Worm (Caenorhabditis elegans): ENCODE measurements around the gene thn-6.

Gene thn-6

DNA sequence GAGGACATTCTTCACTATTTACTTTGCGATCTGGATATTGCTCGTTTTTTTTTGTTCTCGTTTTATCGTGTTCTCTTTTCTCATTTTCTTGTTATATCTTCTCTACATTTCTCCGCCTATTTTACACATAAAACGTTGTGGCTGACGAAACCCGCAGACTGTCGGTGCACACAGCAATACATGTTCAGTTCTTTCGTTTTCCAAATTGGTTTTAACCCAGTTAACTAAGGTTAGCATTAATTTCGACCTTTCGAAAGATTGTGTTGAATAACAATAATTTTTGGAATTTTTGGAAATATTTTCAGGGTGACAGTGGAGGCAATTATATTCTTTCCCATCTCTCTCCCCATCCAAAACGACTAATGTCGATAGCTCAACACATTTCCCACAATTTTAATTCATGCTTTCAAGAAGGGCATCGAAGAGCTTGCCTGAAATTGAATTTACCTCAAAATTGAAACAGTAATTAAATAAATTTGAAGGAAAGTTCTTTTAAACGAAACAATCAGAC lies 36.0 kb downstream of the thn-6 start:
- peak; percentile 70 for TF ChIP-seq ama-1 (optimal IDR thresholded peaks at IDR 0.05)
- TF ChIP-seq snpc-4 (tag; optimal IDR thresholded peaks at IDR 0.05): peak; percentile 15

DNA sequence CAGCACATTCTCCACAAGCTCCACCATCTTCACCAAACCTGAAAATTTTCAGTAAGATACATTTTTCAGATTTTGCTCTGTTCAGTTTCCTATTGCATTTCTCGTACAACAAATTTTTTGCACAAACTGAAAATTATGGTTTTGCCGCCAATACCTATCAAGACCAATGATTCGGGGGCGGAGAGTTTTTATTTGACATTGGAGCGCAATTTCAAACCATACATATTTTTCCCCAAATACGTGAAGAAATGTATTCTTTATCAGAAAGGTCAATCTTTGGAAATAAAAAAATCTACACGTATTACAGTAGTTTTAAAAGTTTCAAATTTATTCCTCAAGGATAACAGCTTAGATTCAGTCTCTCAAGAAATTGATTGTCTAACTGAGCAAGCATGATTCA lies 37.8 kb downstream of the thn-6 start, which contains the start of gene F36H12.5:
TSS of gene F36H12.5 (plus strand) at position 301 of the 400 bp plus-strand sequence.
- no peak for TF ChIP-seq lin-39 (tag; optimal IDR thresholded peaks at IDR 0.05)
- no peak for TF ChIP-seq nhr-77 (tag; optimal IDR thresholded peaks at IDR 0.05)
- TF ChIP-seq fkh-10 (GFP tag; optimal IDR thresholded peaks at IDR 0.05): no peak
- TF ChIP-seq aly-2 (tag; optimal IDR thresholded peaks at IDR 0.05): no peak
- TF ChIP-seq nfya-1 (tag; optimal IDR thresholded peaks at IDR 0.05; ENCODE audit: insufficient read depth): no peak

DNA sequence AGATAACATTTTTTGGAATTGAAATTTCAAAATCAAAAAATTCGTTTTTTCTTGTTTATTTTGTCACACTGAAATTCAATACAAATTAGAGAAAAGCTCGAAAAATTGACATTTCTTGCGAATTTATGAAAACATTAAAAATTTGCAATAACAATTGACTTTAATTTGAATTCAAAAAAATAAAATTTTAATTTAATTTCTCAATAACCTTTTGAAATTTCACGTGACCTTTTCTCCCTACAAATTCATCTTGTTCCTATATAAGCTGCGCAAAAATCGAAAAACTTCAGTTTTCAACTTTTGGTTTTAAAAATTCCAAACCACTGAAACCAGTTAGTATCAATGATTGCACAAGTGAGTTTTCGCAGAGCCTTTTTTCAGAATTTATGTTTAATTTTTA lies 40.1 kb downstream of the thn-6 start, which contains the start of gene F36H12.4:
TSS of gene F36H12.4 (plus strand) at position 301 of the 400 bp plus-strand sequence.
- TF ChIP-seq fkh-2 (tag; optimal IDR thresholded peaks at IDR 0.05) (no peak), elt-2 (tag; optimal IDR thresholded peaks at IDR 0.05) (no peak), nhr-23 (tag; optimal IDR thresholded peaks at IDR 0.05) (no peak), snpc-4 (tag; optimal IDR thresholded peaks at IDR 0.05) (no peak), ztf-4 (tag; optimal IDR thresholded peaks at IDR 0.05) (no peak), mml-1 (tag; optimal IDR thresholded peaks at IDR 0.05) (no peak), nhr-12 (tag; optimal IDR thresholded peaks at IDR 0.05) (no peak), ceh-9 (tag; optimal IDR thresholded peaks at IDR 0.05) (no peak), unc-62 (GFP tag; optimal IDR thresholded peaks at IDR 0.05) (no peak)

DNA sequence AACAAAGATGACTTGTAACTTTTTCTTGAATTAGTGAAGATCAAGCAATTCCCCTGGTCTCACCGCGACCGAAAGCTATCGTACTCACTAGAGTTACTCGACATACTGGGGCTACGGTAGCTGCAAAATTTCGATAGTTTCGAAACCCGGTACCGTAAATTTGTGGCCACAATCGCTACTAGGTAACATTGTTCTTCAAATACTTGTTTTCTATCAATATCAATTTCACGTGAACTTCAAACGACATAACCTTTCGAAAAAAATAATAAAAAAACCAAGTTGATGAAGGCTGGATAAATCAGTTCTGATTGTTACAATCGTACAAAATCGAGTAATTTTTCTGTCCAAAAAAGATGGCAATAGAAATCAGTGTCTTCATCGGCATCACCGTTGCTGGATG lies 43.8 kb downstream of the thn-6 start, which contains the start of gene F36H12.3:
TSS of gene F36H12.3 (plus strand) at position 301 of the 400 bp plus-strand sequence.
- TF ChIP-seq jun-1 (tag; optimal IDR thresholded peaks at IDR 0.05): no peak
- no peak for TF ChIP-seq nfya-1 (tag; optimal IDR thresholded peaks at IDR 0.05; ENCODE audit: insufficient read depth)
- TF ChIP-seq skn-1 (tag; optimal IDR thresholded peaks at IDR 0.05): no peak
- TF ChIP-seq zag-1 (tag; optimal IDR thresholded peaks at IDR 0.05): no peak
- TF ChIP-seq nhr-43 (tag; optimal IDR thresholded peaks at IDR 0.05; ENCODE audit: poor library complexity, severe bottlenecking): no peak

DNA sequence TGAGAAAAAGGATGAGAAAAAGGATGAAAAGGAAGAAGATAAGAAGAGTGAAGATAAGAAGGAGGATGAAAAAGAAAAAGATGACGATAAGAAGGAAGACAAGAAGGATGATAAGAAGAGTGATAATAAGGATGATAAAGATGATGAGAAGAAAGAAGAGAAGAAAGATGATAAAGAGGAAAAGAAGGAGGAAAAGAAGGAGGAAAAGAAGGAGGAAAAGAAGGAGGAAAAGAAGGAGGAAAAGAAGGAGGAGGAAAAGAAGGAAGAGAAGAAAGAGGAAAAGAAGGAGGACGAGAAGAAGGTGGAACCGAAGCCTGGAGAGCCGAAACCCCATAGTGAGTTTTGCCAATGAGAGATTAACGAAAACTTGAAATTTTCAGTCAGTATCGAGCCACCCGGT lies 44.7 kb downstream of the thn-6 start:
- no peak for TF ChIP-seq fos-1 (tag; optimal IDR thresholded peaks at IDR 0.05)
- no peak for TF ChIP-seq ceh-16 (tag; optimal IDR thresholded peaks at IDR 0.05)
- TF ChIP-seq elt-1 (tag; optimal IDR thresholded peaks at IDR 0.05): no peak
- no peak for TF ChIP-seq eor-1 (tag; optimal IDR thresholded peaks at IDR 0.05)

DNA sequence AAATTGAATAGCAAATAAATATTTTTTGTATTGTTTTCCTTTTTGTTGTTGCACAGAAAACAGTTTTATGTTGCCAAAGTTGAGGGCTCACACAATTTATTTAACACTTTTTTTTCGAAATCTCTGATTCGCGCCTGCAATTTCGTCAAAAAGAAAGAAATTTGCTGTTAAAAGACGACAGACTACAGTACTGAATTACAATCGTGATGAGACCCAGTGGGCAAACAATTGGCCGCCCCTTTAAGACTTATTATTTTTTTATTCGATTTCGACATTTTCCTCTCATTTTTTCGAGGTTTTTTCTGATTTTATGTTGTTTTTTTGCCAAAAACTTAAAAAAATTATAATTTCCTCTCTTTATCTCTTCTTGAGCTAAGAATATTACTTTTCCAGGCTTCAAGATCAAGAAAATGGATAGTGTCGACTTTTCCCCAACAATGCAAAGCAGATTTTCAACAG lies 45.4 kb downstream of the thn-6 start, which contains the start of gene slfl-4:
TSS of gene slfl-4 (plus strand) at position 409 of the 459 bp plus-strand sequence.
- TF ChIP-seq unc-39 (tag; optimal IDR thresholded peaks at IDR 0.05): no peak
- no peak for TF ChIP-seq hmg-11 (tag; optimal IDR thresholded peaks at IDR 0.05)
- no peak for TF ChIP-seq fkh-10 (GFP tag; optimal IDR thresholded peaks at IDR 0.05)
- TF ChIP-seq fkh-2 (tag; optimal IDR thresholded peaks at IDR 0.05): no peak
- no peak for TF ChIP-seq pqm-1 (tag; optimal IDR thresholded peaks at IDR 0.05)
- no peak for TF ChIP-seq ceh-9 (tag; optimal IDR thresholded peaks at IDR 0.05)
- no peak for TF ChIP-seq ama-1 (optimal IDR thresholded peaks at IDR 0.05)
- no peak for TF ChIP-seq nhr-43 (tag; optimal IDR thresholded peaks at IDR 0.05; ENCODE audit: poor library complexity, severe bottlenecking)
- TF ChIP-seq nhr-25 (tag; optimal IDR thresholded peaks at IDR 0.05): no peak
- no peak for TF ChIP-seq aly-2 (tag; optimal IDR thresholded peaks at IDR 0.05)
- no peak for TF ChIP-seq nhr-12 (tag; optimal IDR thresholded peaks at IDR 0.05)
- no peak for TF ChIP-seq pha-4 (tag; optimal IDR thresholded peaks at IDR 0.05)
- TF ChIP-seq unc-62 (GFP tag; optimal IDR thresholded peaks at IDR 0.05): no peak
- no peak for TF ChIP-seq jun-1 (tag; optimal IDR thresholded peaks at IDR 0.05)
- no peak for TF ChIP-seq nhr-67 (tag; optimal IDR thresholded peaks at IDR 0.05)
- TF ChIP-seq mdl-1 (tag; optimal IDR thresholded peaks at IDR 0.05): no peak

DNA sequence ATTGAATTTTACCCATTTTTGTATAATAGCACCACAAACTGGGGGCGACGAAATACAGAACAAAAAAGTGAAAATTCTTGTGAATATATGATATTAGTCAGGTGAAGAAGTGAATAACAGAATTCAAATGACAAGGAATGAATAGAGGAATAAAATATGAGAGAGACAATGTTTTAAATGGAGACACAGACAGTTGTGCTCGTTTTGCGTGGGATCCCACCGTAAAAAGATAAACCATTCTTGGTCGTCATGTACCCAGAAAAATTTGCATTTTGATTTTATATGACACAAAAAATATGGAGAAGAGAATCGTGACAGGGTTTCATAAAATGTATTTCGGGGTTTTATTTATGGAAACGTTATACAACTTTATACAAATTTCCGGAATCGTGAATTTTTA lies 49.0 kb downstream of the thn-6 start, which contains the start of gene F36H12.17:
TSS of gene F36H12.17 (minus strand) at position 101 of the 400 bp plus-strand sequence.
- TF ChIP-seq nhr-43 (tag; optimal IDR thresholded peaks at IDR 0.05; ENCODE audit: poor library complexity, severe bottlenecking): no peak
- no peak for TF ChIP-seq tbx-2 (tag; optimal IDR thresholded peaks at IDR 0.05)
- TF ChIP-seq elt-2 (tag; optimal IDR thresholded peaks at IDR 0.05): no peak
- TF ChIP-seq nhr-28 (tag; optimal IDR thresholded peaks at IDR 0.05): no peak
- TF ChIP-seq fkh-2 (tag; optimal IDR thresholded peaks at IDR 0.05): no peak
- TF ChIP-seq nhr-237 (tag; optimal IDR thresholded peaks at IDR 0.05): no peak
- no peak for TF ChIP-seq ceh-9 (tag; optimal IDR thresholded peaks at IDR 0.05)
- TF ChIP-seq nhr-77 (tag; optimal IDR thresholded peaks at IDR 0.05): no peak
- no peak for TF ChIP-seq aly-2 (tag; optimal IDR thresholded peaks at IDR 0.05)
- no peak for TF ChIP-seq nhr-23 (tag; optimal IDR thresholded peaks at IDR 0.05)
